Fruit fly (Drosophila melanogaster) whole organism, embryonic: ENCODE data around the gene MTPAP.

Experiments
- Ada2b ChIP-seq: fragments of 200-800 bp; sonication (Bioruptor generic); IDR thresholded peaks from 2 replicates; pipeline ENCODE4 v1.3.6; 2022; ENCODE audit warnings: missing biosample characterization, missing genetic modification characterization
- B-H1 ChIP-seq: fragments of 200-800 bp; sonication (Bioruptor generic); IDR thresholded peaks from 3 replicates; pipeline ENCODE4 v1.3.6; 2022; ENCODE audit warnings: missing biosample characterization, missing genetic modification characterization
- CG10147 ChIP-seq: fragments of 200-800 bp; sonication (Bioruptor generic); optimal IDR thresholded peaks from 2 replicates; lab custom pipeline; 2019; ENCODE audit warnings: missing biosample characterization, mild to moderate bottlenecking, missing genetic modification characterization, moderate library complexity
- CG10431 ChIP-seq: fragments of 200-800 bp; sonication (Bioruptor generic); optimal IDR thresholded peaks from 3 replicates; lab custom pipeline; 2018; ENCODE audit warnings: missing biosample characterization, mild to moderate bottlenecking, missing genetic modification characterization
- CG10462 ChIP-seq: fragments of 200-800 bp; sonication (Bioruptor generic); optimal IDR thresholded peaks from 2 replicates; lab custom pipeline; 2016; ENCODE audit warnings: missing biosample characterization, missing genetic modification characterization
- CG13287 ChIP-seq: fragments of 200-800 bp; sonication (Bioruptor generic); IDR thresholded peaks from 2 replicates; pipeline ENCODE4 v1.3.6; 2022; ENCODE audit warnings: missing biosample characterization, missing genetic modification characterization; ENCODE audit not compliant: partially characterized antibody
- CG13775 ChIP-seq: fragments of 200-800 bp; sonication (Bioruptor generic); optimal IDR thresholded peaks from 3 replicates; lab custom pipeline; 2017; ENCODE audit warnings: missing biosample characterization, mild to moderate bottlenecking, missing genetic modification characterization
- CG14014 ChIP-seq: fragments of 200-800 bp; sonication (Bioruptor generic); IDR thresholded peaks from 2 replicates; pipeline ENCODE4 v1.3.6; 2022; ENCODE audit warnings: missing biosample characterization, missing genetic modification characterization
- CG15514 ChIP-seq: fragments of 200-800 bp; sonication (Bioruptor generic); optimal IDR thresholded peaks from 3 replicates; lab custom pipeline; 2017; ENCODE audit warnings: missing biosample characterization, missing genetic modification characterization, mild to moderate bottlenecking, moderate library complexity, missing genetic modification reagents
- CG1603 ChIP-seq: fragments of 200-800 bp; sonication (Bioruptor generic); optimal IDR thresholded peaks from 2 replicates; lab custom pipeline; 2019; ENCODE audit warnings: missing biosample characterization, mild to moderate bottlenecking, missing genetic modification characterization, moderate library complexity
- CG17186 ChIP-seq: fragments of 200-800 bp; sonication (Bioruptor generic); optimal IDR thresholded peaks from 3 replicates; lab custom pipeline; 2017; ENCODE audit warnings: missing biosample characterization, missing genetic modification reagents, missing genetic modification characterization
- CG17385 ChIP-seq: fragments of 200-800 bp; sonication (Bioruptor generic); optimal IDR thresholded peaks from 3 replicates; lab custom pipeline; 2018; ENCODE audit warnings: missing biosample characterization, mild to moderate bottlenecking, missing genetic modification characterization
- CG31224 ChIP-seq: fragments of 200-800 bp; sonication (Bioruptor generic); IDR thresholded peaks from 2 replicates; pipeline ENCODE4 v1.3.6; 2022; ENCODE audit warnings: missing biosample characterization, missing genetic modification characterization
- CG34422 ChIP-seq: fragments of 200-800 bp; sonication (Bioruptor generic); IDR thresholded peaks from 3 replicates; pipeline ENCODE4 v1.3.6; 2022; ENCODE audit warnings: missing biosample characterization, missing genetic modification characterization
- CG5245 ChIP-seq: fragments of 200-800 bp; sonication (Bioruptor generic); optimal IDR thresholded peaks from 3 replicates; lab custom pipeline; 2016; ENCODE audit warnings: missing biosample characterization, missing genetic modification characterization
- CG5953 ChIP-seq: fragments of 200-800 bp; sonication (Bioruptor generic); IDR thresholded peaks from 2 replicates; pipeline ENCODE4 v1.3.6; 2022; ENCODE audit warnings: missing biosample characterization, missing genetic modification characterization
- CG6175 ChIP-seq: fragments of 200-800 bp; sonication (Bioruptor generic); IDR thresholded peaks from 3 replicates; pipeline ENCODE4 v1.3.6; 2022; ENCODE audit warnings: missing biosample characterization, missing genetic modification characterization
- CG7556 ChIP-seq: fragments of 200-800 bp; sonication (Bioruptor generic); optimal IDR thresholded peaks from 2 replicates; lab custom pipeline; 2017; ENCODE audit warnings: missing biosample characterization, mild to moderate bottlenecking, missing genetic modification characterization
- CG7987 ChIP-seq: fragments of 200-800 bp; sonication (Bioruptor generic); optimal IDR thresholded peaks from 2 replicates; lab custom pipeline; 2018; ENCODE audit warnings: missing biosample characterization, mild to moderate bottlenecking, missing genetic modification characterization, moderate library complexity
- CG8290 ChIP-seq, 3 experiments: fragments of 200-800 bp; sonication (Bioruptor generic); optimal IDR thresholded peaks; 2 replicates each; lab custom pipeline; 2016 to 2019; ENCODE audit warnings: missing biosample characterization in 3 of 3, missing genetic modification characterization in 3 of 3, mild to moderate bottlenecking in 2 of 3, moderate library complexity in 1 of 3
- CG8765 ChIP-seq: fragments of 200-800 bp; sonication (Bioruptor generic); IDR thresholded peaks from 2 replicates; pipeline ENCODE4 v1.3.6; 2022; ENCODE audit warnings: missing biosample characterization, missing genetic modification characterization
- CG9215 ChIP-seq: fragments of 200-800 bp; sonication (Bioruptor generic); IDR thresholded peaks from 2 replicates; pipeline ENCODE4 v1.3.6; 2022; ENCODE audit warnings: missing biosample characterization, missing genetic modification characterization
- CrebB ChIP-seq: fragments of 200-800 bp; sonication (Bioruptor generic); optimal IDR thresholded peaks from 3 replicates; lab custom pipeline; 2018; ENCODE audit warnings: missing biosample characterization, mild to moderate bottlenecking, missing genetic modification characterization
- Gug ChIP-seq: fragments of 200-800 bp; sonication (Bioruptor generic); IDR thresholded peaks from 4 replicates; pipeline ENCODE4 v1.3.6; 2022; ENCODE audit warnings: missing biosample characterization, missing genetic modification characterization
- HLHmδ ChIP-seq: fragments of 200-800 bp; sonication (Bioruptor generic); optimal IDR thresholded peaks from 2 replicates; lab custom pipeline; 2018; ENCODE audit warnings: missing biosample characterization, mild to moderate bottlenecking, missing genetic modification characterization, moderate library complexity
- MTF-1 ChIP-seq: fragments of 200-800 bp; sonication (Bioruptor generic); optimal IDR thresholded peaks from 2 replicates; lab custom pipeline; 2018; ENCODE audit warnings: missing biosample characterization, mild to moderate bottlenecking, missing genetic modification characterization, borderline replicate concordance
- Mad ChIP-seq: fragments of 200-800 bp; sonication (Bioruptor generic); optimal IDR thresholded peaks from 2 replicates; lab custom pipeline; 2016; ENCODE audit warnings: missing biosample characterization, missing genetic modification characterization
- Mes4 ChIP-seq: fragments of 200-800 bp; sonication (Bioruptor generic); optimal IDR thresholded peaks from 2 replicates; lab custom pipeline; 2016; ENCODE audit warnings: missing biosample characterization, missing genetic modification characterization
- Mrtf ChIP-seq: fragments of 200-800 bp; sonication (Bioruptor generic); IDR thresholded peaks from 3 replicates; pipeline ENCODE4 v1.3.6; 2022; ENCODE audit warnings: missing biosample characterization, missing genetic modification characterization
- Myb ChIP-seq: fragments of 200-800 bp; sonication (Bioruptor generic); optimal IDR thresholded peaks from 2 replicates; lab custom pipeline; 2016; ENCODE audit warnings: missing biosample characterization, missing genetic modification characterization
- Nf-YB ChIP-seq: fragments of 200-800 bp; sonication (Bioruptor generic); optimal IDR thresholded peaks from 3 replicates; lab custom pipeline; 2019; ENCODE audit warnings: missing biosample characterization, mild to moderate bottlenecking, missing genetic modification characterization, moderate library complexity
- Scr ChIP-seq: fragments of 200-800 bp; sonication (Bioruptor generic); IDR thresholded peaks from 2 replicates; pipeline ENCODE4 v1.3.6; 2022; ENCODE audit warnings: missing biosample characterization, missing genetic modification characterization; ENCODE audit not compliant: partially characterized antibody
- Vsx1 ChIP-seq: fragments of 200-800 bp; sonication (Bioruptor generic); optimal IDR thresholded peaks from 2 replicates; lab custom pipeline; 2017; ENCODE audit warnings: missing biosample characterization, mild to moderate bottlenecking, missing genetic modification characterization, missing genetic modification reagents
- ash1 ChIP-seq: fragments of 200-800 bp; sonication (Bioruptor generic); optimal IDR thresholded peaks from 2 replicates; lab custom pipeline; 2018; ENCODE audit warnings: missing biosample characterization, mild to moderate bottlenecking, missing genetic modification characterization
- bigmax ChIP-seq: fragments of 200-800 bp; sonication (Bioruptor generic); optimal IDR thresholded peaks from 2 replicates; lab custom pipeline; 2018; ENCODE audit warnings: missing biosample characterization, mild to moderate bottlenecking, missing genetic modification characterization
- btn ChIP-seq: fragments of 200-800 bp; sonication (Bioruptor generic); optimal IDR thresholded peaks from 2 replicates; lab custom pipeline; 2016; ENCODE audit warnings: missing biosample characterization, missing genetic modification characterization
- chinmo ChIP-seq: fragments of 200-800 bp; sonication (Bioruptor generic); IDR thresholded peaks from 4 replicates; pipeline ENCODE4 v1.3.6; 2022; ENCODE audit warnings: missing biosample characterization, missing genetic modification characterization; ENCODE audit not compliant: partially characterized antibody
- crc ChIP-seq: fragments of 200-800 bp; sonication (Bioruptor generic); optimal IDR thresholded peaks from 2 replicates; lab custom pipeline; 2016; ENCODE audit warnings: missing biosample characterization, missing genetic modification characterization
- disco-r ChIP-seq: fragments of 200-800 bp; sonication (Bioruptor generic); optimal IDR thresholded peaks from 2 replicates; lab custom pipeline; 2016; ENCODE audit warnings: missing biosample characterization, missing genetic modification characterization
- dpn ChIP-seq, 2 experiments: fragments of 200-800 bp; sonication (Bioruptor generic); optimal IDR thresholded peaks; 3 replicates each; lab custom pipeline; 2016; ENCODE audit warnings: missing biosample characterization in 2 of 2, missing genetic modification characterization in 2 of 2
- gt ChIP-seq: fragments of 200-800 bp; sonication (Bioruptor generic); IDR thresholded peaks from 2 replicates; pipeline ENCODE4 v1.3.6; 2022; ENCODE audit warnings: missing biosample characterization, missing genetic modification characterization
- hkb ChIP-seq, 2 experiments: fragments of 200-800 bp in 1 of 2; fragments of >200 bp in 1 of 2; sonication (Bioruptor generic) in 1 of 2; IDR thresholded peaks in 1 of 2; optimal IDR thresholded peaks in 1 of 2; 2 replicates each; pipeline versions ENCODE4 v1.3.6 to Lab custom; 2017 to 2022; ENCODE audit warnings: missing biosample characterization in 1 of 2, missing genetic modification characterization in 1 of 2
- mirr ChIP-seq: fragments of 200-800 bp; sonication (Bioruptor generic); optimal IDR thresholded peaks from 3 replicates; lab custom pipeline; 2018; ENCODE audit warnings: missing biosample characterization, mild to moderate bottlenecking, missing genetic modification characterization
- oc ChIP-seq: fragments of 200-800 bp; sonication (Bioruptor generic); optimal IDR thresholded peaks from 2 replicates; lab custom pipeline; 2018; ENCODE audit warnings: missing biosample characterization, mild to moderate bottlenecking, missing genetic modification characterization, moderate library complexity
- row ChIP-seq: fragments of 200-800 bp; sonication (Bioruptor generic); IDR thresholded peaks from 3 replicates; pipeline ENCODE4 v1.3.6; 2022; ENCODE audit warnings: missing biosample characterization, missing genetic modification characterization
- stwl ChIP-seq: fragments of 200-800 bp; sonication (Bioruptor generic); optimal IDR thresholded peaks from 3 replicates; lab custom pipeline; 2018; ENCODE audit warnings: missing biosample characterization, mild to moderate bottlenecking, missing genetic modification characterization, moderate library complexity
- ttk ChIP-seq: fragments of 200-800 bp; sonication (Bioruptor generic); IDR thresholded peaks from 2 replicates; pipeline ENCODE4 v2.1.2; 2022; ENCODE audit warnings: missing biosample characterization, missing genetic modification characterization
- unc-4 ChIP-seq: fragments of 200-800 bp; sonication (Bioruptor generic); IDR thresholded peaks from 2 replicates; pipeline ENCODE4 v1.3.6; 2022; ENCODE audit warnings: missing biosample characterization, missing genetic modification characterization; ENCODE audit not compliant: partially characterized antibody

MTPAP gene

dm6 chrX:1398455-1399055 is 49.4 kb upstream of the MTPAP start (continued):
- peak; percentile 11 for TF ChIP-seq CG8290 (GFP tag; optimal IDR thresholded peaks at IDR 0.05; lab: Kevin White, UChicago)
- peak in 1 of 2 experiments; percentile 89 for TF ChIP-seq CG8290 (tag; optimal IDR thresholded peaks at IDR 0.05; lab: Kevin White, UChicago)
- TF ChIP-seq CrebB = no peak
- peak; percentile 26 for TF ChIP-seq Myb (GFP tag; lab: Kevin White, UChicago)
- TF ChIP-seq Nf-YB (GFP tag; lab: Kevin White, UChicago) = no peak
- TF ChIP-seq CG14014 (GFP tag; lab: Robert Waterston, UW) = peak; percentile 67
- peak; percentile 26; the same call in 1 of the 2 replicates for TF ChIP-seq ttk (GFP tag; lab: Robert Waterston, UW)
- TF ChIP-seq mirr (GFP tag; lab: Kevin White, UChicago) = no peak
- TF ChIP-seq CG1603 (tag; lab: Kevin White, UChicago) = peak; percentile 81
- TF ChIP-seq bigmax (GFP tag; lab: Kevin White, UChicago) = no peak
- no peak for TF ChIP-seq stwl (tag; lab: Kevin White, UChicago)
- no peak for TF ChIP-seq CG17186 (GFP tag; lab: Kevin White, UChicago)
- no peak for TF ChIP-seq CG10147 (GFP tag; lab: Kevin White, UChicago)
- no peak for TF ChIP-seq chinmo (GFP tag; lab: Robert Waterston, UW)
- TF ChIP-seq Mes4 = no peak
- TF ChIP-seq MTF-1 (GFP tag; lab: Kevin White, UChicago) = no peak
- no peak for TF ChIP-seq ash1 (GFP tag; lab: Kevin White, UChicago)
- peak; percentile 57; the same call in 1 of the 2 replicates for TF ChIP-seq CG31224 (GFP tag; lab: Robert Waterston, UW)
- TF ChIP-seq CG10462 = peak; percentile 6
- peak; percentile 64 for TF ChIP-seq CG7556
- TF ChIP-seq Ada2b = peak; percentile 70
- TF ChIP-seq dpn (GFP tag; optimal IDR thresholded peaks at IDR 0.05; lab: Kevin White, UChicago) = peak; percentile 61 to 67
- no peak for TF ChIP-seq Mad (GFP tag; lab: Kevin White, UChicago)
- peak; percentile 53; the same call in 1 of the 3 replicates for TF ChIP-seq CG34422 (GFP tag; lab: Robert Waterston, UW)
- TF ChIP-seq unc-4 (GFP tag; lab: Robert Waterston, UW) = no peak
- TF ChIP-seq HLHmδ (GFP tag; lab: Kevin White, UChicago) = no peak
- TF ChIP-seq oc (tag; lab: Kevin White, UChicago) = no peak
- TF ChIP-seq Scr (GFP tag; lab: Robert Waterston, UW) = no peak
- peak; percentile 74 for TF ChIP-seq CG9215 (GFP tag; lab: Robert Waterston, UW)
- TF ChIP-seq CG5953 (GFP tag; lab: Robert Waterston, UW) = 0 out of 2 replicates have a peak, but pooled peaks have one; percentile 44
- TF ChIP-seq CG6175 (GFP tag; lab: Robert Waterston, UW) = no peak
- no peak for TF ChIP-seq disco-r
- TF ChIP-seq B-H1 (GFP tag; lab: Robert Waterston, UW) = no peak; the same call in 2 of the 3 replicates
- TF ChIP-seq CG10431 (GFP tag; lab: Kevin White, UChicago) = no peak
- no peak for TF ChIP-seq crc (GFP tag; lab: Kevin White, UChicago)
- TF ChIP-seq CG5245 (GFP tag; lab: Kevin White, UChicago) = no peak
- TF ChIP-seq row (GFP tag; lab: Robert Waterston, UW) = peak; percentile 96
- peak; percentile 32; the same call in 1 of the 2 replicates for TF ChIP-seq gt
- no peak for TF ChIP-seq hkb (optimal IDR thresholded peaks at IDR 0.05; lab: Kevin White, UChicago)
- peak; percentile 72; the same call in 1 of the 2 replicates for TF ChIP-seq hkb (GFP tag; IDR thresholded peaks at IDR 0.05; lab: Robert Waterston, UW)
- no peak for TF ChIP-seq Vsx1 (GFP tag; lab: Kevin White, UChicago)
- TF ChIP-seq Gug (GFP tag; lab: Robert Waterston, UW) = peak; percentile 76
- no peak for TF ChIP-seq CG7987
- peak; percentile 64; the same call in 2 of the 3 replicates for TF ChIP-seq Mrtf (GFP tag; lab: Robert Waterston, UW)
- TF ChIP-seq CG13287 (GFP tag; lab: Robert Waterston, UW) = no peak
- no peak for TF ChIP-seq btn (GFP tag; lab: Kevin White, UChicago)
- peak; percentile 51 for TF ChIP-seq CG13775
- peak; percentile 50 for TF ChIP-seq CG17385 (GFP tag; lab: Kevin White, UChicago)
- TF ChIP-seq CG15514 (GFP tag; lab: Kevin White, UChicago) = peak; percentile 42
- TF ChIP-seq CG8765 (GFP tag; lab: Robert Waterston, UW) = no peak
